Fruit fly (Drosophila melanogaster) whole organism, embryonic: Measurements from ENCODE around the gene mib2.

Experiments used
- Adf1 ChIP-seq: fragments of 200-800 bp; sonication (Bioruptor generic); IDR thresholded peaks from 2 replicates; pipeline ENCODE4 v1.3.6; 2022; ENCODE audit warnings: missing biosample characterization, missing genetic modification characterization
- Antp ChIP-seq: fragments of 200-800 bp; sonication (Bioruptor generic); optimal IDR thresholded peaks from 3 replicates; lab custom pipeline; 2016; ENCODE audit warnings: missing biosample characterization, missing genetic modification characterization
- CG11398 ChIP-seq: fragments of 200-800 bp; sonication (Bioruptor generic); optimal IDR thresholded peaks from 2 replicates; lab custom pipeline; 2016; ENCODE audit warnings: missing biosample characterization, missing genetic modification characterization
- CG12219 ChIP-seq: fragments of 200-800 bp; sonication (Bioruptor generic); optimal IDR thresholded peaks from 3 replicates; lab custom pipeline; 2018; ENCODE audit warnings: missing biosample characterization, mild to moderate bottlenecking, missing genetic modification characterization
- CG12391 ChIP-seq: fragments of 200-800 bp; sonication (Bioruptor generic); optimal IDR thresholded peaks from 3 replicates; lab custom pipeline; 2018; ENCODE audit warnings: missing biosample characterization, mild to moderate bottlenecking, missing genetic modification characterization, moderate library complexity
- CG15514 ChIP-seq: fragments of 200-800 bp; sonication (Bioruptor generic); optimal IDR thresholded peaks from 3 replicates; lab custom pipeline; 2017; ENCODE audit warnings: missing biosample characterization, missing genetic modification characterization, mild to moderate bottlenecking, moderate library complexity, missing genetic modification reagents
- CG17612 ChIP-seq: fragments of 200-800 bp; sonication (Bioruptor generic); IDR thresholded peaks from 2 replicates; pipeline ENCODE4 v1.3.6; 2022; ENCODE audit warnings: missing biosample characterization, missing genetic modification characterization
- CG2120 ChIP-seq: fragments of 200-800 bp; sonication (Bioruptor generic); optimal IDR thresholded peaks from 3 replicates; lab custom pipeline; 2016; ENCODE audit warnings: missing biosample characterization, missing genetic modification characterization
- CG30403 ChIP-seq: fragments of 200-800 bp; sonication (Bioruptor generic); optimal IDR thresholded peaks from 3 replicates; lab custom pipeline; 2016; ENCODE audit warnings: missing biosample characterization, missing genetic modification characterization
- CG4424 ChIP-seq: fragments of 200-800 bp; sonication (Bioruptor generic); optimal IDR thresholded peaks from 3 replicates; lab custom pipeline; 2016; ENCODE audit warnings: missing biosample characterization, missing genetic modification characterization
- CG4617 ChIP-seq: fragments of 200-800 bp; sonication (Bioruptor generic); optimal IDR thresholded peaks from 3 replicates; lab custom pipeline; 2016; ENCODE audit warnings: missing biosample characterization, missing genetic modification characterization, borderline replicate concordance
- CG4854 ChIP-seq: fragments of 200-800 bp; sonication (Bioruptor generic); optimal IDR thresholded peaks from 2 replicates; lab custom pipeline; 2016; ENCODE audit warnings: missing biosample characterization, missing genetic modification characterization, inconsistent platforms
- CG6654 ChIP-seq: fragments of 200-800 bp; sonication (Bioruptor generic); optimal IDR thresholded peaks from 2 replicates; lab custom pipeline; 2017; ENCODE audit warnings: missing biosample characterization, mild to moderate bottlenecking, missing genetic modification characterization
- CG7372 ChIP-seq: fragments of 200-800 bp; sonication (Bioruptor generic); IDR thresholded peaks from 2 replicates; pipeline ENCODE4 v1.3.6; 2022; ENCODE audit warnings: missing biosample characterization, missing genetic modification characterization
- CG7928 ChIP-seq: fragments of 200-800 bp; sonication (Bioruptor generic); optimal IDR thresholded peaks from 2 replicates; lab custom pipeline; 2017; ENCODE audit warnings: missing biosample characterization, mild to moderate bottlenecking, missing genetic modification characterization
- CG9797 ChIP-seq: fragments of 200-800 bp; sonication (Bioruptor generic); optimal IDR thresholded peaks from 3 replicates; lab custom pipeline; 2018; ENCODE audit warnings: missing biosample characterization, mild to moderate bottlenecking, missing genetic modification characterization
- Deaf1 ChIP-seq: fragments of 200-800 bp; optimal IDR thresholded peaks from 3 replicates; lab custom pipeline; 2019; ENCODE audit warnings: missing biosample characterization, mild to moderate bottlenecking, missing genetic modification characterization, moderate library complexity
- Dfd ChIP-seq, 2 experiments: fragments of >200 bp; optimal IDR thresholded peaks; 2 replicates each; lab custom pipeline; 2017; ENCODE audit warnings: missing biosample characterization in 2 of 2, missing genetic modification characterization in 2 of 2
- Eip74EF ChIP-seq, 2 experiments: fragments of 200-800 bp in 1 of 2; fragments of >200 bp in 1 of 2; sonication (Bioruptor generic) in 1 of 2; optimal IDR thresholded peaks; 2 replicates each; lab custom pipeline; 2017 to 2019; ENCODE audit warnings: missing biosample characterization in 2 of 2, missing genetic modification characterization in 2 of 2, mild to moderate bottlenecking in 1 of 2, moderate library complexity in 1 of 2
- Ets65A ChIP-seq: fragments of 200-800 bp; sonication (Bioruptor generic); peaks from one replicate; lab custom pipeline; 2016; ENCODE audit warnings: missing biosample characterization, missing genetic modification characterization
- Fer1 ChIP-seq: fragments of 200-800 bp; sonication (Bioruptor generic); optimal IDR thresholded peaks from 2 replicates; lab custom pipeline; 2017; ENCODE audit warnings: missing biosample characterization, mild to moderate bottlenecking, missing genetic modification characterization
- Gsc ChIP-seq: fragments of 200-800 bp; sonication (Bioruptor generic); IDR thresholded peaks from 2 replicates; pipeline ENCODE4 v1.3.6; 2022; ENCODE audit warnings: missing biosample characterization, missing genetic modification characterization
- Jarid2 ChIP-seq: fragments of 200-800 bp; sonication (Bioruptor generic); optimal IDR thresholded peaks from 3 replicates; lab custom pipeline; 2017; ENCODE audit warnings: mild to moderate bottlenecking, missing biosample characterization, missing genetic modification reagents, missing genetic modification characterization
- Lhr ChIP-seq: fragments of 200-800 bp; sonication (Bioruptor generic); optimal IDR thresholded peaks from 3 replicates; lab custom pipeline; 2017; ENCODE audit warnings: mild to moderate bottlenecking, missing biosample characterization, missing genetic modification reagents, missing genetic modification characterization
- NC2β ChIP-seq: fragments of 200-800 bp; sonication (Bioruptor generic); optimal IDR thresholded peaks from 2 replicates; lab custom pipeline; 2016; ENCODE audit warnings: missing biosample characterization, missing genetic modification characterization
- Pdp1 ChIP-seq, 2 experiments: fragments of 200-800 bp; sonication (Bioruptor generic); optimal IDR thresholded peaks; 3 replicates each; lab custom pipeline; 2016; ENCODE audit warnings: missing biosample characterization in 2 of 2, missing genetic modification characterization in 2 of 2, mild to moderate bottlenecking in 1 of 2, moderate library complexity in 1 of 2
- Ptx1 ChIP-seq: fragments of 200-800 bp; sonication (Bioruptor generic); IDR thresholded peaks from 2 replicates; pipeline ENCODE4 v1.3.6; 2022; ENCODE audit warnings: missing biosample characterization, missing genetic modification characterization
- YL-1 ChIP-seq: fragments of 200-800 bp; sonication (Bioruptor generic); optimal IDR thresholded peaks from 3 replicates; lab custom pipeline; 2017; ENCODE audit warnings: missing biosample characterization, mild to moderate bottlenecking, missing genetic modification characterization
- ara ChIP-seq: fragments of 200-800 bp; sonication (Bioruptor generic); IDR thresholded peaks from 2 replicates; pipeline ENCODE4 v1.3.6; 2022; ENCODE audit warnings: missing biosample characterization, missing genetic modification characterization
- chif ChIP-seq, 2 experiments: fragments of 200-800 bp; sonication (Bioruptor generic); optimal IDR thresholded peaks; 3 replicates each; lab custom pipeline; 2016; ENCODE audit warnings: missing biosample characterization in 2 of 2, missing genetic modification characterization in 2 of 2
- crol ChIP-seq: fragments of 200-800 bp; sonication (Bioruptor generic); IDR thresholded peaks from 2 replicates; pipeline ENCODE4 v1.3.6; 2022; ENCODE audit warnings: missing biosample characterization, missing genetic modification characterization
- fd3F ChIP-seq: fragments of 200-800 bp; sonication (Bioruptor generic); optimal IDR thresholded peaks from 2 replicates; lab custom pipeline; 2018; ENCODE audit warnings: missing biosample characterization, mild to moderate bottlenecking, missing genetic modification characterization, moderate library complexity
- hkb ChIP-seq, 2 experiments: fragments of 200-800 bp in 1 of 2; fragments of >200 bp in 1 of 2; sonication (Bioruptor generic) in 1 of 2; IDR thresholded peaks in 1 of 2; optimal IDR thresholded peaks in 1 of 2; 2 replicates each; pipeline versions ENCODE4 v1.3.6 to Lab custom; 2017 to 2022; ENCODE audit warnings: missing biosample characterization in 1 of 2, missing genetic modification characterization in 1 of 2
- jing ChIP-seq: fragments of 200-800 bp; sonication (Bioruptor generic); optimal IDR thresholded peaks from 2 replicates; lab custom pipeline; 2018; ENCODE audit warnings: missing biosample characterization, mild to moderate bottlenecking, missing genetic modification characterization
- lbe ChIP-seq: fragments of 200-800 bp; sonication (Bioruptor generic); optimal IDR thresholded peaks from 2 replicates; lab custom pipeline; 2016; ENCODE audit warnings: missing biosample characterization, mild to moderate bottlenecking, missing genetic modification characterization
- lov ChIP-seq, 2 experiments: fragments of 200-800 bp in 1 of 2; fragments of >200 bp in 1 of 2; sonication (Bioruptor generic) in 1 of 2; IDR thresholded peaks in 1 of 2; optimal IDR thresholded peaks in 1 of 2; 2 replicates in 1 of 2; 3 replicates in 1 of 2; pipeline versions ENCODE4 v1.3.6 to Lab custom; 2017 to 2022; ENCODE audit warnings: missing biosample characterization in 1 of 2, missing genetic modification characterization in 1 of 2
- nerfin-2 ChIP-seq: fragments of 200-800 bp; sonication (Bioruptor generic); IDR thresholded peaks from 2 replicates; pipeline ENCODE4 v1.3.6; 2022; ENCODE audit warnings: missing biosample characterization, missing genetic modification characterization; ENCODE audit not compliant: partially characterized antibody
- org-1 ChIP-seq: fragments of 200-800 bp; sonication (Bioruptor generic); optimal IDR thresholded peaks from 2 replicates; lab custom pipeline; 2017; ENCODE audit warnings: missing biosample characterization, missing genetic modification characterization
- p53 ChIP-seq: fragments of 200-800 bp; sonication (Bioruptor generic); optimal IDR thresholded peaks from 2 replicates; lab custom pipeline; 2016; ENCODE audit warnings: missing biosample characterization, missing genetic modification characterization
- peb ChIP-seq: fragments of 200-800 bp; sonication (Bioruptor generic); IDR thresholded peaks from 2 replicates; pipeline ENCODE4 v1.3.6; 2022; ENCODE audit warnings: missing biosample characterization, missing genetic modification characterization
- pita ChIP-seq: fragments of 200-800 bp; sonication (Bioruptor generic); optimal IDR thresholded peaks from 2 replicates; lab custom pipeline; 2017; ENCODE audit warnings: missing biosample characterization, mild to moderate bottlenecking, missing genetic modification characterization
- pzg ChIP-seq: fragments of 200-800 bp; sonication (Bioruptor generic); optimal IDR thresholded peaks from 3 replicates; lab custom pipeline; 2018; ENCODE audit warnings: missing biosample characterization, mild to moderate bottlenecking, missing genetic modification characterization, moderate library complexity
- ro ChIP-seq: fragments of 200-800 bp; sonication (Bioruptor generic); IDR thresholded peaks from 2 replicates; pipeline ENCODE4 v1.3.6; 2022; ENCODE audit warnings: missing biosample characterization, missing genetic modification characterization
- sc ChIP-seq, 3 experiments: fragments of >200 bp in 2 of 3; fragments of 200-800 bp in 1 of 3; sonication (Bioruptor generic) in 1 of 3; optimal IDR thresholded peaks; 2 replicates in 2 of 3; 3 replicates in 1 of 3; lab custom pipeline; 2017; ENCODE audit warnings: mild to moderate bottlenecking in 1 of 3, missing biosample characterization in 1 of 3, missing genetic modification characterization in 1 of 3, missing genetic modification reagents in 1 of 3
- sens ChIP-seq: fragments of 200-800 bp; sonication (Bioruptor generic); peaks from one replicate; lab custom pipeline; 2016; ENCODE audit warnings: missing biosample characterization, missing genetic modification characterization
- stc ChIP-seq: fragments of 200-800 bp; sonication (Bioruptor generic); IDR thresholded peaks from 2 replicates; pipeline ENCODE4 v1.3.6; 2022; ENCODE audit warnings: missing biosample characterization, missing genetic modification characterization
- twi ChIP-seq: fragments of 200-800 bp; optimal IDR thresholded peaks from 2 replicates; lab custom pipeline; 2019; ENCODE audit warnings: missing biosample characterization, mild to moderate bottlenecking, missing genetic modification characterization, moderate library complexity
- unpg ChIP-seq: fragments of 200-800 bp; sonication (Bioruptor generic); optimal IDR thresholded peaks from 3 replicates; lab custom pipeline; 2018; ENCODE audit warnings: missing biosample characterization, mild to moderate bottlenecking, missing genetic modification characterization, moderate library complexity
- yki ChIP-seq: fragments of >200 bp; optimal IDR thresholded peaks from 3 replicates; lab custom pipeline; 2018
- z ChIP-seq: fragments of 200-800 bp; sonication (Bioruptor generic); IDR thresholded peaks from 3 replicates; pipeline ENCODE4 v1.3.6; 2022; ENCODE audit warnings: missing biosample characterization, missing genetic modification characterization
- zen ChIP-seq: fragments of 200-800 bp; sonication (Bioruptor generic); optimal IDR thresholded peaks from 3 replicates; lab custom pipeline; 2018; ENCODE audit warnings: missing biosample characterization, mild to moderate bottlenecking, missing genetic modification characterization, moderate library complexity

The mib2 gene

dm6 chr2L:19064706-19065105, 30.5 kb downstream of the mib2 start, which contains the start of gene CG17343 (continued):
- TF ChIP-seq CG9797 (GFP tag; lab: Kevin White, UChicago) (no peak), stc (no peak), Lhr (GFP tag; lab: Kevin White, UChicago) (no peak), crol (no peak), Adf1 (GFP tag; lab: Robert Waterston, UW) (no peak), CG2120 (GFP tag; lab: Kevin White, UChicago) (no peak), Antp (GFP tag; lab: Kevin White, UChicago) (no peak), CG4617 (GFP tag; lab: Kevin White, UChicago) (peak; percentile 41), ro (GFP tag; lab: Robert Waterston, UW) (no peak), Gsc (GFP tag; lab: Robert Waterston, UW) (no peak), Dfd (GFP tag; optimal IDR thresholded peaks at IDR 0.05; lab: Kevin White, UChicago) (no peak), yki (lab: Kevin White, UChicago) (no peak), Ets65A (GFP tag; lab: Kevin White, UChicago) (no peak), YL-1 (GFP tag; lab: Kevin White, UChicago) (peak; percentile 74), twi (tag; lab: Kevin White, UChicago) (no peak), org-1 (GFP tag; lab: Kevin White, UChicago) (no peak), jing (GFP tag; lab: Kevin White, UChicago) (no peak), fd3F (GFP tag; lab: Kevin White, UChicago) (no peak), CG17612 (GFP tag; lab: Robert Waterston, UW) (no peak), ara (no peak), pzg (peak; percentile 44), sens (GFP tag; lab: Kevin White, UChicago) (peak; percentile 6), CG12219 (no peak), CG6654 (GFP tag; lab: Kevin White, UChicago) (no peak), z (no peak), CG4424 (GFP tag; lab: Kevin White, UChicago) (no peak), CG30403 (GFP tag; lab: Kevin White, UChicago) (no peak), CG12391 (tag; lab: Kevin White, UChicago) (no peak), CG11398 (GFP tag; lab: Kevin White, UChicago) (no peak), Fer1 (GFP tag; lab: Kevin White, UChicago) (no peak), peb (GFP tag; lab: Robert Waterston, UW) (no peak), lov (optimal IDR thresholded peaks at IDR 0.05; lab: Kevin White, UChicago) (no peak), lov (GFP tag; IDR thresholded peaks at IDR 0.05; lab: Robert Waterston, UW) (no peak), nerfin-2 (GFP tag; lab: Robert Waterston, UW) (peak; percentile 98), NC2β (GFP tag; lab: Kevin White, UChicago) (no peak), Pdp1 (GFP tag; optimal IDR thresholded peaks at IDR 0.05; lab: Kevin White, UChicago) (no peak), sc (optimal IDR thresholded peaks at IDR 0.05; lab: Kevin White, UChicago) (no peak), sc (GFP tag; optimal IDR thresholded peaks at IDR 0.05; lab: Kevin White, UChicago) (no peak), CG7928 (GFP tag; lab: Kevin White, UChicago) (peak; percentile 81), CG15514 (GFP tag; lab: Kevin White, UChicago) (peak; percentile 13), CG7372 (GFP tag; lab: Robert Waterston, UW) (no peak), CG4854 (GFP tag; lab: Kevin White, UChicago) (no peak), Deaf1 (tag; lab: Kevin White, UChicago) (no peak), hkb (optimal IDR thresholded peaks at IDR 0.05; lab: Kevin White, UChicago) (no peak), hkb (GFP tag; IDR thresholded peaks at IDR 0.05; lab: Robert Waterston, UW) (no peak), chif (GFP tag; optimal IDR thresholded peaks at IDR 0.05; lab: Kevin White, UChicago) (no peak), Eip74EF (GFP tag; optimal IDR thresholded peaks at IDR 0.05; lab: Kevin White, UChicago) (no peak), unpg (GFP tag; lab: Kevin White, UChicago) (no peak), Ptx1 (GFP tag; lab: Robert Waterston, UW) (no peak), pita (GFP tag; lab: Kevin White, UChicago) (no peak), zen (tag; lab: Kevin White, UChicago) (no peak), p53 (no peak), Jarid2 (GFP tag; lab: Kevin White, UChicago) (no peak), lbe (GFP tag; lab: Kevin White, UChicago) (no peak)
